Worm (Caenorhabditis elegans): ENCODE results near the gene ndua-5.

ce11 chrIV:9563079-9563478 lies 38.4 kb upstream of the ndua-5 start, which contains the start of gene col-122:
- TF ChIP-seq mab-5 (tag; optimal IDR thresholded peaks at IDR 0.05), result no peak
- no peak for TF ChIP-seq snpc-4 (tag; optimal IDR thresholded peaks at IDR 0.05)
- no peak for TF ChIP-seq hlh-1 (tag; optimal IDR thresholded peaks at IDR 0.05)
